Fruit fly (Drosophila melanogaster): ENCODE data around the gene Ythdc1.

Ythdc1 gene

dm6 chr3L:3373994-3374623, at the start of gene Ythdc1, which contains the start of gene CG12010:
TSS of gene Ythdc1 (minus strand) at chr3L:3374170.
TSS of gene CG12010 (plus strand) at chr3L:3374282.
- TF ChIP-seq ovo (GFP tag; optimal IDR thresholded peaks at IDR 0.05): no peak
- no peak for TF ChIP-seq CG5204 (GFP tag; optimal IDR thresholded peaks at IDR 0.05)
- no peak for TF ChIP-seq CG7101 (tag; optimal IDR thresholded peaks at IDR 0.05)
- no peak for TF ChIP-seq CG33017 (tag; optimal IDR thresholded peaks at IDR 0.05)
- no peak for TF ChIP-seq CG12768 (GFP tag; optimal IDR thresholded peaks at IDR 0.05)
- peak; percentile 73 for TF ChIP-seq cic (GFP tag; optimal IDR thresholded peaks at IDR 0.05)
- TF ChIP-seq cnc (optimal IDR thresholded peaks at IDR 0.05): no peak
- peak; percentile 79 for TF ChIP-seq bab1 (GFP tag; optimal IDR thresholded peaks at IDR 0.05)
- TF ChIP-seq CG11617 (GFP tag; optimal IDR thresholded peaks at IDR 0.05): no peak
- TF ChIP-seq CG1620 (GFP tag; optimal IDR thresholded peaks at IDR 0.05): no peak
- no peak for TF ChIP-seq Hr96 (GFP tag; optimal IDR thresholded peaks at IDR 0.05)
- no peak for TF ChIP-seq Crg-1 (GFP tag; optimal IDR thresholded peaks at IDR 0.05)
- TF ChIP-seq Mnt (GFP tag; optimal IDR thresholded peaks at IDR 0.05): peak; percentile 54
- TF ChIP-seq toe (GFP tag; optimal IDR thresholded peaks at IDR 0.05): no peak
- TF ChIP-seq kay (GFP tag; ENCODE audit: borderline replicate concordance): no peak
- no peak for TF ChIP-seq pad (GFP tag; optimal IDR thresholded peaks at IDR 0.05)
- TF ChIP-seq Clk (GFP tag; optimal IDR thresholded peaks at IDR 0.05): no peak
- TF ChIP-seq CG7045 (GFP tag; optimal IDR thresholded peaks at IDR 0.05): peak; percentile 12
- no peak for TF ChIP-seq tj (GFP tag; optimal IDR thresholded peaks at IDR 0.05)
- TF ChIP-seq CG14711 (tag; optimal IDR thresholded peaks at IDR 0.05): no peak

DNA sequence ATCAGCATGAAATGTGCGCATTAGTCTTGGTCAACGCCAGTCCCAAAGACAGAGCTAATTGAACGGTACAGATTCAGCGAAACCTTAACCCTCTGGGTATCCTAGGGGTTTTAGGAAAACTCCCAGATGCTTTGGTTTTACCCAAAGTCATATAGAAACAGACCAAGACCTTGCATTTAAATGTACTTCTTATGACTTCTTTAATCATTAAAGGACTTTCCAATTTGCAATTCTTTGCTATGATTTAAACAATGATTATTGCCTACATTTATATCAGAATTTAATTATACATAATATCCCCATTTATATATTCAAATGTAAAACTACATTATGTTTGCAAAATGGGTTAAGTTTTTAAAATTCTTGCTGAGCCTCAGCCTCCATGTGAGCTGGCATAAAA, 49.0 kb upstream of the Ythdc1 start:
- TF ChIP-seq CG1620 (GFP tag; optimal IDR thresholded peaks at IDR 0.05) (no peak), tj (GFP tag; optimal IDR thresholded peaks at IDR 0.05) (peak; percentile 8), ovo (GFP tag; optimal IDR thresholded peaks at IDR 0.05) (no peak)

- TF ChIP-seq kay (GFP tag; ENCODE audit: borderline replicate concordance): no peak
Observed at dm6 chr3L:3420674-3421073, 46.7 kb upstream of the Ythdc1 start.

- TF ChIP-seq CG33017 (tag; optimal IDR thresholded peaks at IDR 0.05) (peak; percentile 10), CG14711 (tag; optimal IDR thresholded peaks at IDR 0.05) (peak; percentile 26), Clk (GFP tag; optimal IDR thresholded peaks at IDR 0.05) (no peak), Mnt (GFP tag; optimal IDR thresholded peaks at IDR 0.05) (peak; percentile 24), cic (GFP tag; optimal IDR thresholded peaks at IDR 0.05) (peak; percentile 100), tj (GFP tag; optimal IDR thresholded peaks at IDR 0.05) (peak; percentile 71)
Observed at dm6 chr3L:3420237-3420643, 46.3 kb upstream of the Ythdc1 start.

dm6 chr3L:3419369-3420232, 45.6 kb upstream of the Ythdc1 start:
- no peak for TF ChIP-seq CG7045 (GFP tag; optimal IDR thresholded peaks at IDR 0.05)
- TF ChIP-seq CG14711 (tag; optimal IDR thresholded peaks at IDR 0.05): peak; percentile 91
- peak; percentile 35 for TF ChIP-seq kay (GFP tag; ENCODE audit: borderline replicate concordance)
- TF ChIP-seq cic (GFP tag; optimal IDR thresholded peaks at IDR 0.05): no peak

DNA sequence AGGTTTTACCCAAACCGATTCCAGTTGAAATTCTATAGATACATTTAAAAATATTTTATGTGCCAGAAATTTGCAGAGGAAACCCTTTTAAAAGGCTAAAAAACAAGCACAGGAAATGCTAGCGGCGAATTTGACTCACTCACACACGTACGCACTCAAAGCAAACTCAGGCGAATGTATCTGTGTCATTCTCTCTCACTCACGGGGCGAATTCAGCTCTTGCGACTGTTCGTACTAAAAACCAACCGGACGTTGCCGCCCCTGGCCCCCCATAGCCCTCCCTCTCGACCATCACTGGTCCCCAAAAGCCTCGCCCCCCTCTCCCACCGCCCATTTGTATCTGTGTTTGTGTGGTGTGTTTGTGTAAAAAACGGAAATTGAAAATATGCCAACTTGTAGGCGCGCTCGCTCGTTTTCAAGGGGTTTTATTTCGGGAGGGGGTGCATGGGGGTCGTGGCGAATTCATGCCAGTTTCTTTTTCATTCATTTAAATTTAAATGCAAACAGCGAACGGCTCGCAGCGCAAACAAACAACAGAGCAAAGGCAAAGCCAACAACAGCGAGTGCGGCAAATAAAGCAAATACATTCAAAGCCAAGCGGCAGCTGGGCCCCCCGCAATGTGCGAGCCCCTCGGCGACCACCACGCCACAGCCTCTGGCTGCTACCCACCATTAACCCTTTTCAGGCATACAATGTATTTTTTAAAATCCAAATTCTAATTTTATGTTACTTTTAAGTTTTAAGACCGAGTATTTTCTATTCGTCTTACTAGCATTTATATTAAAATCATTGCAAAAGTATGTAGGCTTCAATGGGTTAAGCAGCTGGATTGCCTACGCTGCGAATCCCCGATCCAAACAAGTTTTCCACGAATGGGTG, 44.5 kb upstream of the Ythdc1 start:
- TF ChIP-seq Hr96 (GFP tag; optimal IDR thresholded peaks at IDR 0.05) (peak; percentile 10), cic (GFP tag; optimal IDR thresholded peaks at IDR 0.05) (peak; percentile 100), Crg-1 (GFP tag; optimal IDR thresholded peaks at IDR 0.05) (peak; percentile 78), cnc (optimal IDR thresholded peaks at IDR 0.05) (no peak), CG11617 (GFP tag; optimal IDR thresholded peaks at IDR 0.05) (peak; percentile 81), CG14711 (tag; optimal IDR thresholded peaks at IDR 0.05) (peak; percentile 70), kay (GFP tag; ENCODE audit: borderline replicate concordance) (no peak), CG12768 (GFP tag; optimal IDR thresholded peaks at IDR 0.05) (peak; percentile 86), CG5204 (GFP tag; optimal IDR thresholded peaks at IDR 0.05) (peak; percentile 71), ovo (GFP tag; optimal IDR thresholded peaks at IDR 0.05) (peak; percentile 79), Clk (GFP tag; optimal IDR thresholded peaks at IDR 0.05) (peak; percentile 17), Mnt (GFP tag; optimal IDR thresholded peaks at IDR 0.05) (peak; percentile 48), tj (GFP tag; optimal IDR thresholded peaks at IDR 0.05) (peak; percentile 88), pad (GFP tag; optimal IDR thresholded peaks at IDR 0.05) (peak; percentile 80), toe (GFP tag; optimal IDR thresholded peaks at IDR 0.05) (peak; percentile 22), CG33017 (tag; optimal IDR thresholded peaks at IDR 0.05) (peak; percentile 75), CG1620 (GFP tag; optimal IDR thresholded peaks at IDR 0.05) (no peak), CG7045 (GFP tag; optimal IDR thresholded peaks at IDR 0.05) (peak; percentile 72), bab1 (GFP tag; optimal IDR thresholded peaks at IDR 0.05) (no peak), CG7101 (tag; optimal IDR thresholded peaks at IDR 0.05) (peak; percentile 65)

All from whole organism, adult.